Worm (Caenorhabditis elegans) whole organism, L2 larva: ENCODE measurements around the gene col-81.
A peak's percentile ranks its signal among the peaks of the same experiment; 100 is the strongest.

ENCODE experiments used
- C34F6.9 ChIP-seq: fragments of 150-350 bp; optimal IDR thresholded peaks from 2 replicates; lab custom pipeline; 2014; ENCODE audit warnings: missing biosample characterization, missing genetic modification characterization
- F13H6.1 ChIP-seq: sonication (generic microtip); optimal IDR thresholded peaks from 2 replicates; lab custom pipeline; 2016; ENCODE audit warnings: missing genetic modification characterization, missing compliant biosample characterization
- R02D3.7 ChIP-seq: fragments of 150-350 bp; optimal IDR thresholded peaks from 2 replicates; lab custom pipeline; 2014; ENCODE audit warnings: missing biosample characterization, missing genetic modification characterization
- Y55F3AM.14 ChIP-seq: fragments of 200-800 bp; sonication (Bioruptor generic); optimal IDR thresholded peaks from 2 replicates; lab custom pipeline; 2018; ENCODE audit warnings: mild to moderate bottlenecking, missing genetic modification characterization, missing compliant biosample characterization
- ZK546.5 ChIP-seq: sonication (generic microtip); optimal IDR thresholded peaks from 2 replicates; lab custom pipeline; 2017; ENCODE audit warnings: missing biosample characterization, missing genetic modification characterization
- alr-1 ChIP-seq: fragments of 150-350 bp; optimal IDR thresholded peaks from 2 replicates; lab custom pipeline; 2014; ENCODE audit warnings: missing biosample characterization, missing genetic modification characterization
- aly-2 ChIP-seq: fragments of 150-350 bp; optimal IDR thresholded peaks from 2 replicates; lab custom pipeline; 2014; ENCODE audit warnings: missing biosample characterization, missing genetic modification characterization
- ama-1 ChIP-seq: fragments of 150-350 bp; optimal IDR thresholded peaks from 2 replicates; lab custom pipeline; 2018; ENCODE audit warnings: inconsistent platforms
- blmp-1 ChIP-seq: sonication (generic microtip); optimal IDR thresholded peaks from 2 replicates; lab custom pipeline; 2017; ENCODE audit warnings: missing genetic modification characterization, mild to moderate bottlenecking, missing compliant biosample characterization, antibody characterized with exemption, moderate library complexity; ENCODE audit not compliant: insufficient read depth
- ceh-16 ChIP-seq: fragments of 150-350 bp; optimal IDR thresholded peaks from 2 replicates; lab custom pipeline; 2014; ENCODE audit warnings: missing biosample characterization, missing genetic modification characterization
- ceh-82 ChIP-seq: fragments of 150-350 bp; optimal IDR thresholded peaks from 2 replicates; lab custom pipeline; 2014; ENCODE audit warnings: missing biosample characterization, missing genetic modification characterization
- crh-2 ChIP-seq: sonication (generic microtip); optimal IDR thresholded peaks from 2 replicates; lab custom pipeline; 2017; ENCODE audit warnings: missing biosample characterization, missing genetic modification characterization
- dmd-4 ChIP-seq: sonication (generic microtip); optimal IDR thresholded peaks from 2 replicates; lab custom pipeline; 2017; ENCODE audit warnings: missing biosample characterization, missing genetic modification characterization
- egl-27 ChIP-seq: sonication (generic microtip); optimal IDR thresholded peaks from 3 replicates; lab custom pipeline; 2017; ENCODE audit warnings: missing biosample characterization, missing genetic modification reagents, missing genetic modification characterization
- elt-1 ChIP-seq: fragments of 150-350 bp; optimal IDR thresholded peaks from 2 replicates; lab custom pipeline; 2014; ENCODE audit warnings: missing biosample characterization, missing genetic modification characterization
- elt-3 ChIP-seq: sonication (generic microtip); optimal IDR thresholded peaks from 2 replicates; lab custom pipeline; 2017; ENCODE audit warnings: missing biosample characterization, missing genetic modification characterization
- fos-1 ChIP-seq: fragments of 150-350 bp; optimal IDR thresholded peaks from 2 replicates; lab custom pipeline; 2014; ENCODE audit warnings: missing biosample characterization, missing genetic modification characterization
- gmeb-1 ChIP-seq: fragments of 150-350 bp; optimal IDR thresholded peaks from 2 replicates; lab custom pipeline; 2014; ENCODE audit warnings: missing biosample characterization, missing genetic modification characterization
- lin-11 ChIP-seq: fragments of 150-350 bp; sonication (generic microtip); optimal IDR thresholded peaks from 2 replicates; lab custom pipeline; 2014; ENCODE audit warnings: missing biosample characterization, missing genetic modification characterization, inconsistent platforms, mixed read lengths
- lin-13 ChIP-seq: fragments of 150-350 bp; optimal IDR thresholded peaks from 2 replicates; lab custom pipeline; 2014; ENCODE audit warnings: missing biosample characterization, missing genetic modification reagents, missing genetic modification characterization
- lin-39 ChIP-seq: fragments of 150-350 bp; optimal IDR thresholded peaks from 2 replicates; lab custom pipeline; 2014; ENCODE audit warnings: missing biosample characterization, missing genetic modification reagents, missing genetic modification characterization
- lsy-2 ChIP-seq, 2 experiments: fragments of 150-350 bp in 1 of 2; sonication (generic microtip) in 1 of 2; optimal IDR thresholded peaks; 2 replicates each; lab custom pipeline; 2014 to 2017; ENCODE audit warnings: missing biosample characterization in 2 of 2, missing genetic modification characterization in 2 of 2
- mab-5 ChIP-seq: fragments of 150-350 bp; optimal IDR thresholded peaks from 2 replicates; lab custom pipeline; 2014; ENCODE audit warnings: missing biosample characterization, missing genetic modification characterization
- mbf-1 ChIP-seq: sonication (generic microtip); optimal IDR thresholded peaks from 2 replicates; lab custom pipeline; 2017; ENCODE audit warnings: missing biosample characterization, missing genetic modification characterization
- mdl-1 ChIP-seq, 2 experiments: fragments of 150-350 bp in 1 of 2; sonication (generic microtip) in 1 of 2; optimal IDR thresholded peaks; 2 replicates each; lab custom pipeline; 2017; ENCODE audit warnings: missing biosample characterization in 2 of 2, missing genetic modification characterization in 2 of 2
- nhr-10 ChIP-seq: sonication (generic microtip); optimal IDR thresholded peaks from 2 replicates; lab custom pipeline; 2017; ENCODE audit warnings: missing biosample characterization, missing genetic modification characterization
- nhr-11 ChIP-seq: fragments of 150-350 bp; optimal IDR thresholded peaks from 2 replicates; lab custom pipeline; 2014; ENCODE audit warnings: missing biosample characterization, missing genetic modification characterization
- nhr-12 ChIP-seq: fragments of 150-350 bp; optimal IDR thresholded peaks from 2 replicates; lab custom pipeline; 2014; ENCODE audit warnings: missing biosample characterization, missing genetic modification characterization
- nhr-129 ChIP-seq: fragments of 150-350 bp; optimal IDR thresholded peaks from 2 replicates; lab custom pipeline; 2014; ENCODE audit warnings: missing biosample characterization, missing genetic modification characterization
- nhr-21 ChIP-seq: fragments of 150-350 bp; optimal IDR thresholded peaks from 2 replicates; lab custom pipeline; 2014; ENCODE audit warnings: missing biosample characterization, missing genetic modification characterization
- nhr-23 ChIP-seq: fragments of 150-350 bp; optimal IDR thresholded peaks from 2 replicates; lab custom pipeline; 2014; ENCODE audit warnings: missing biosample characterization, missing genetic modification reagents, missing genetic modification characterization
- nhr-237 ChIP-seq: fragments of 150-350 bp; optimal IDR thresholded peaks from 2 replicates; lab custom pipeline; 2014; ENCODE audit warnings: missing biosample characterization, missing genetic modification characterization
- nhr-25 ChIP-seq: fragments of 150-350 bp; sonication (generic microtip); optimal IDR thresholded peaks from 3 replicates; lab custom pipeline; 2014; ENCODE audit warnings: missing biosample characterization, missing genetic modification characterization
- nhr-6 ChIP-seq: fragments of 150-350 bp; optimal IDR thresholded peaks from 2 replicates; lab custom pipeline; 2014; ENCODE audit warnings: missing biosample characterization, missing genetic modification characterization
- nhr-77 ChIP-seq: fragments of 150-350 bp; optimal IDR thresholded peaks from 2 replicates; lab custom pipeline; 2014; ENCODE audit warnings: missing biosample characterization, missing genetic modification characterization
- peb-1 ChIP-seq: fragments of 150-350 bp; optimal IDR thresholded peaks from 2 replicates; lab custom pipeline; 2014; ENCODE audit warnings: missing biosample characterization, missing genetic modification characterization
- sem-4 ChIP-seq: fragments of 150-350 bp; optimal IDR thresholded peaks from 2 replicates; lab custom pipeline; 2014; ENCODE audit warnings: missing biosample characterization, missing genetic modification reagents, missing genetic modification characterization
- skn-1 ChIP-seq: sonication (generic microtip); optimal IDR thresholded peaks from 2 replicates; lab custom pipeline; 2017; ENCODE audit warnings: missing biosample characterization, missing genetic modification characterization
- sma-3 ChIP-seq: sonication (generic microtip); optimal IDR thresholded peaks from 2 replicates; lab custom pipeline; 2016; ENCODE audit warnings: missing genetic modification reagents, missing genetic modification characterization, missing compliant biosample characterization
- sma-9 ChIP-seq, 2 experiments: fragments of 150-350 bp in 1 of 2; sonication (generic microtip) in 1 of 2; optimal IDR thresholded peaks; 2 replicates each; lab custom pipeline; 2014 to 2016; ENCODE audit warnings: missing genetic modification characterization in 2 of 2, mild to moderate bottlenecking in 1 of 2, missing biosample characterization in 1 of 2, missing compliant biosample characterization in 1 of 2, missing genetic modification reagents in 1 of 2, moderate library complexity in 1 of 2
- snpc-4 ChIP-seq: fragments of 150-350 bp; optimal IDR thresholded peaks from 2 replicates; lab custom pipeline; 2014; ENCODE audit warnings: missing biosample characterization, missing genetic modification characterization
- unc-39 ChIP-seq: fragments of 150-350 bp; optimal IDR thresholded peaks from 2 replicates; lab custom pipeline; 2014; ENCODE audit warnings: missing biosample characterization, missing genetic modification characterization
- unc-55 ChIP-seq: fragments of 150-350 bp; sonication (generic microtip); optimal IDR thresholded peaks from 3 replicates; lab custom pipeline; 2014; ENCODE audit warnings: missing biosample characterization, missing genetic modification reagents, missing genetic modification characterization
- unc-62 ChIP-seq: fragments of 150-350 bp; optimal IDR thresholded peaks from 2 replicates; lab custom pipeline; 2014; ENCODE audit warnings: missing biosample characterization, missing genetic modification reagents, missing genetic modification characterization
- zag-1 ChIP-seq: fragments of 150-350 bp; optimal IDR thresholded peaks from 2 replicates; lab custom pipeline; 2014; ENCODE audit warnings: missing biosample characterization, missing genetic modification characterization
- ztf-1 ChIP-seq: fragments of 200-800 bp; sonication (Bioruptor generic); conservative IDR thresholded peaks from 2 replicates; pipeline ENCODE4 v1.3.6; 2022; ENCODE audit warnings: missing genetic modification characterization, missing compliant biosample characterization
- ztf-11 ChIP-seq: sonication (generic microtip); optimal IDR thresholded peaks from 2 replicates; lab custom pipeline; 2017; ENCODE audit warnings: missing biosample characterization, missing genetic modification characterization
- ztf-4 ChIP-seq: fragments of 150-350 bp; optimal IDR thresholded peaks from 2 replicates; lab custom pipeline; 2014; ENCODE audit warnings: missing biosample characterization, missing genetic modification characterization

The col-81 gene

DNA sequence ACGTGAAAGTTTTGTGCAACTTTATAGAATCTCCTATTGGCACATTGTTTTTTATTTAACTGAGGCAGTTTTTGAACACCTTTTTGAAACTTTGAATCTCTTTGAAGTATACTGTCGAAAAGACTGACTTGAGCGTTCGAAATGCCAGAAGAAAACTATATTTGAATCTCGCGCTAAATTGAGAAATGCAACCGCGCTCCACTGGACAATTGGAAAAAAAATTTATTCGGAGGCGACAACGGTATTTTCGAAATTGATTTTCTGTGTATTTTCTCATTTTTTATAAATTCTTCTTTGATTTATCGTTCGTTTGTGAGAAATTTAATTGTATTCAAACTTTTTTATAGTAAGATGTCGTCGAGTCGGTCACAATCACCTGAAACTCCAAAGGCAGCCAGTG lies 8.5 kb upstream of the col-81 start, which contains the start of gene let-858:
let-858 (plus strand) TSS at position 348 of the 400 bp plus-strand sequence.
- no peak for TF ChIP-seq elt-1 (tag; lab: Kevin White, UChicago)
- TF ChIP-seq Y55F3AM.14: no peak
- no peak for TF ChIP-seq nhr-237 (tag; lab: Kevin White, UChicago)
- TF ChIP-seq dmd-4 (tag; lab: Kevin White, UChicago): no peak
- TF ChIP-seq sma-3 (GFP tag; lab: Kevin White, UChicago): peak; percentile 42
- peak; percentile 34 to 76 for TF ChIP-seq lsy-2 (tag; optimal IDR thresholded peaks at IDR 0.05; lab: Kevin White, UChicago)
- no peak for TF ChIP-seq ztf-11
- no peak for TF ChIP-seq nhr-6 (tag; lab: Kevin White, UChicago)
- no peak for TF ChIP-seq mdl-1 (tag; optimal IDR thresholded peaks at IDR 0.05; lab: Kevin White, UChicago)
- no peak for TF ChIP-seq elt-3 (tag; lab: Kevin White, UChicago)
- peak; percentile 16 for TF ChIP-seq mab-5
- no peak for TF ChIP-seq fos-1
- TF ChIP-seq R02D3.7 (tag; lab: Kevin White, UChicago): no peak
- no peak for TF ChIP-seq lin-11 (tag; lab: Kevin White, UChicago)
- TF ChIP-seq nhr-21: peak; percentile 29
- TF ChIP-seq ceh-82: no peak
- TF ChIP-seq ztf-1 (GFP tag; lab: Robert Waterston, UW): no peak
- TF ChIP-seq zag-1 (tag; lab: Kevin White, UChicago): no peak
- no peak for TF ChIP-seq skn-1 (tag; lab: Kevin White, UChicago)
- peak; percentile 13 for TF ChIP-seq crh-2 (tag; lab: Kevin White, UChicago)
- no peak for TF ChIP-seq nhr-77 (tag; lab: Kevin White, UChicago)
- TF ChIP-seq unc-55 (GFP tag; lab: Kevin White, UChicago): no peak
- TF ChIP-seq nhr-129: peak; percentile 59
- TF ChIP-seq F13H6.1 (tag; lab: Kevin White, UChicago): no peak
- TF ChIP-seq ZK546.5 (tag; lab: Kevin White, UChicago): no peak
- no peak for TF ChIP-seq alr-1 (tag; lab: Kevin White, UChicago)
- TF ChIP-seq C34F6.9 (tag; lab: Kevin White, UChicago): peak; percentile 58
- TF ChIP-seq gmeb-1 (tag; lab: Kevin White, UChicago): peak; percentile 97
- no peak for TF ChIP-seq blmp-1 (tag; lab: Kevin White, UChicago)
- TF ChIP-seq unc-62 (GFP tag; lab: Kevin White, UChicago): no peak
- peak; percentile 37 for TF ChIP-seq sem-4 (tag; lab: Kevin White, UChicago)
- TF ChIP-seq nhr-25 (tag; lab: Kevin White, UChicago): peak; percentile 57
- no peak for TF ChIP-seq aly-2 (tag; lab: Kevin White, UChicago)
- TF ChIP-seq nhr-10 (tag; lab: Kevin White, UChicago): no peak
- no peak for TF ChIP-seq snpc-4 (tag; lab: Kevin White, UChicago)
- no peak for TF ChIP-seq nhr-23 (tag; lab: Kevin White, UChicago)
- no peak for TF ChIP-seq unc-39 (tag; lab: Kevin White, UChicago)
- TF ChIP-seq nhr-12: no peak
- no peak for TF ChIP-seq ztf-4
- no peak for TF ChIP-seq egl-27 (tag; lab: Kevin White, UChicago)
- no peak for TF ChIP-seq mbf-1 (tag; lab: Kevin White, UChicago)
- no peak for TF ChIP-seq lin-39 (tag; lab: Kevin White, UChicago)
- TF ChIP-seq sma-9 (GFP tag; optimal IDR thresholded peaks at IDR 0.05; lab: Kevin White, UChicago): peak; percentile 49
- no peak for TF ChIP-seq sma-9 (tag; optimal IDR thresholded peaks at IDR 0.05; lab: Kevin White, UChicago)
- peak; percentile 42 for TF ChIP-seq lin-13 (GFP tag; lab: Kevin White, UChicago)
- no peak for TF ChIP-seq peb-1 (tag; lab: Kevin White, UChicago)
- no peak for TF ChIP-seq ama-1
- no peak for TF ChIP-seq nhr-11 (tag; lab: Kevin White, UChicago)
- TF ChIP-seq ceh-16: no peak
